In genomic region chrX:12241032-12241431, dm6 we compare ENCODE assay signal across 5 fruit fly cellular contexts.
TF ChIP-seq lines count a peak whose summit lies in the region.

No protein-coding gene starts in this region.

- TF ChIP-seq CTCF in whole organism, embryonic (GFP tag; optimal IDR thresholded peaks at IDR 0.05; lab: Kevin White, UChicago): no peak

TF ChIP-seq in whole organism, adult, 20 proteins besides CTCF, POLR2A, EP300 and RAD21:
- no peak for TF ChIP-seq CG1620 (GFP tag; optimal IDR thresholded peaks at IDR 0.05; lab: Kevin White, UChicago)
- TF ChIP-seq bab1 (GFP tag; optimal IDR thresholded peaks at IDR 0.05; lab: Kevin White, UChicago): peak; percentile 73

TF ChIP-seq in whole organism, embryonic, 481 proteins besides CTCF, POLR2A, EP300 and RAD21 (continues in another document):
- peak; percentile 62 for TF ChIP-seq unpg (GFP tag; optimal IDR thresholded peaks at IDR 0.05; lab: Kevin White, UChicago)
- 0 out of 2 replicates have a peak, but pooled peaks have one; percentile 8 for TF ChIP-seq Drgx (GFP tag; IDR thresholded peaks at IDR 0.05; lab: Robert Waterston, UW)
- TF ChIP-seq jumu (GFP tag; optimal IDR thresholded peaks at IDR 0.05; lab: Kevin White, UChicago): no peak
- TF ChIP-seq phol (tag; optimal IDR thresholded peaks at IDR 0.05; lab: Kevin White, UChicago): peak; percentile 58
- TF ChIP-seq CG31365 (tag; optimal IDR thresholded peaks at IDR 0.05; lab: Kevin White, UChicago): no peak
- peak; percentile 33 for TF ChIP-seq cwo (GFP tag; optimal IDR thresholded peaks at IDR 0.05; lab: Kevin White, UChicago)
- 0 out of 2 replicates have a peak, but pooled peaks have one; percentile 21 for TF ChIP-seq CG14014 (GFP tag; IDR thresholded peaks at IDR 0.05; lab: Robert Waterston, UW)
- TF ChIP-seq CG11093 (GFP tag; IDR thresholded peaks at IDR 0.05; lab: Robert Waterston, UW): 0 out of 3 replicates have a peak, but pooled peaks have one; percentile 18
- peak; percentile 43 for TF ChIP-seq caup (GFP tag; optimal IDR thresholded peaks at IDR 0.05; lab: Kevin White, UChicago; ENCODE audit: severe bottlenecking)
- peak; percentile 51 for TF ChIP-seq vvl (GFP tag; IDR thresholded peaks at IDR 0.05; lab: Robert Waterston, UW)
- TF ChIP-seq Xrp1 (GFP tag; IDR thresholded peaks at IDR 0.05; lab: Robert Waterston, UW): peak; percentile 50; the same call in 1 of the 2 replicates
- peak; percentile 20 for TF ChIP-seq tap (tag; optimal IDR thresholded peaks at IDR 0.05; lab: Kevin White, UChicago)
- TF ChIP-seq Meics (GFP tag; optimal IDR thresholded peaks at IDR 0.05; lab: Kevin White, UChicago): peak; percentile 44
- TF ChIP-seq tin (GFP tag; optimal IDR thresholded peaks at IDR 0.05; lab: Kevin White, UChicago): peak; percentile 19
- TF ChIP-seq Ptx1 (GFP tag; IDR thresholded peaks at IDR 0.05; lab: Robert Waterston, UW): peak; percentile 36; the same call in 1 of the 2 replicates
- peak; percentile 54 for TF ChIP-seq CG12769 (tag; optimal IDR thresholded peaks at IDR 0.05; lab: Kevin White, UChicago)
- peak; percentile 10 for TF ChIP-seq CG8924 (tag; optimal IDR thresholded peaks at IDR 0.05; lab: Kevin White, UChicago)
- peak; percentile 57; the same call in 1 of the 3 replicates for TF ChIP-seq zfh1 (GFP tag; IDR thresholded peaks at IDR 0.05; lab: Robert Waterston, UW)
- peak; percentile 58; the same call in 2 of the 3 replicates for TF ChIP-seq dysf (GFP tag; IDR thresholded peaks at IDR 0.05; lab: Robert Waterston, UW)
- TF ChIP-seq CG12071 (GFP tag; optimal IDR thresholded peaks at IDR 0.05; lab: Kevin White, UChicago): peak; percentile 53

TF ChIP-seq in whole organism, prepupa, 60 proteins besides CTCF, POLR2A, EP300 and RAD21 (continues in another document):
- TF ChIP-seq CG3032 (tag; optimal IDR thresholded peaks at IDR 0.05; lab: Kevin White, UChicago) (peak; percentile 23), cyc (GFP tag; optimal IDR thresholded peaks at IDR 0.05; lab: Kevin White, UChicago) (no peak), Smox (GFP tag; optimal IDR thresholded peaks at IDR 0.05; lab: Kevin White, UChicago) (no peak), esn (GFP tag; optimal IDR thresholded peaks at IDR 0.05; lab: Kevin White, UChicago) (peak; percentile 15), Hr39 (GFP tag; optimal IDR thresholded peaks at IDR 0.05; lab: Kevin White, UChicago) (no peak), CG8632 (GFP tag; optimal IDR thresholded peaks at IDR 0.05; lab: Kevin White, UChicago) (peak; percentile 17), Sox102F (GFP tag; optimal IDR thresholded peaks at IDR 0.05; lab: Kevin White, UChicago) (peak; percentile 11), OdsH (GFP tag; optimal IDR thresholded peaks at IDR 0.05; lab: Kevin White, UChicago) (peak; percentile 24), svp (GFP tag; lab: Kevin White, UChicago) (peak; percentile 64), CG4318 (GFP tag; optimal IDR thresholded peaks at IDR 0.05; lab: Kevin White, UChicago) (peak; percentile 4), CG34406 (GFP tag; optimal IDR thresholded peaks at IDR 0.05; lab: Kevin White, UChicago) (peak; percentile 7), fkh (GFP tag; optimal IDR thresholded peaks at IDR 0.05; lab: Kevin White, UChicago) (no peak), Lpt (GFP tag; optimal IDR thresholded peaks at IDR 0.05; lab: Kevin White, UChicago) (no peak), CG7368 (GFP tag; optimal IDR thresholded peaks at IDR 0.05; lab: Kevin White, UChicago) (no peak), CG10631 (GFP tag; optimal IDR thresholded peaks at IDR 0.05; lab: Kevin White, UChicago) (peak; percentile 55), CG11902 (GFP tag; optimal IDR thresholded peaks at IDR 0.05; lab: Kevin White, UChicago) (no peak), Eip75B (GFP tag; optimal IDR thresholded peaks at IDR 0.05; lab: Kevin White, UChicago) (peak; percentile 6), Eip78C (GFP tag; lab: Kevin White, UChicago) (peak; percentile 68), dsx (GFP tag; optimal IDR thresholded peaks at IDR 0.05; lab: Kevin White, UChicago; ENCODE audit: poor library complexity, severe bottlenecking) (no peak), CG8119 (GFP tag; IDR thresholded peaks at IDR 0.05; lab: Robert Waterston, UW) (peak; percentile 36; the same call in 1 of the 3 replicates), CG3919 (GFP tag; optimal IDR thresholded peaks at IDR 0.05; lab: Kevin White, UChicago) (peak; percentile 21), pdm3 (GFP tag; optimal IDR thresholded peaks at IDR 0.05; lab: Kevin White, UChicago) (no peak), salr (GFP tag; optimal IDR thresholded peaks at IDR 0.05; lab: Kevin White, UChicago) (no peak)

TF ChIP-seq in whole organism, pupa, 21 proteins besides CTCF, POLR2A, EP300 and RAD21:
- TF ChIP-seq CG8301 (tag; optimal IDR thresholded peaks at IDR 0.05; lab: Kevin White, UChicago) (peak; percentile 48), CG12605 (GFP tag; IDR thresholded peaks at IDR 0.05; lab: Robert Waterston, UW) (no peak), CG13204 (GFP tag; optimal IDR thresholded peaks at IDR 0.05; lab: Kevin White, UChicago) (no peak), CG17806 (tag; optimal IDR thresholded peaks at IDR 0.05; lab: Kevin White, UChicago) (peak; percentile 48), CG14655 (GFP tag; optimal IDR thresholded peaks at IDR 0.05; lab: Kevin White, UChicago) (peak; percentile 67), CG8159 (tag; optimal IDR thresholded peaks at IDR 0.05; lab: Kevin White, UChicago) (peak; percentile 34), Pif1A (GFP tag; optimal IDR thresholded peaks at IDR 0.05; lab: Kevin White, UChicago) (peak; percentile 27), rn (GFP tag; IDR thresholded peaks at IDR 0.05; lab: Robert Waterston, UW) (no peak), Pif1B (GFP tag; optimal IDR thresholded peaks at IDR 0.05; lab: Kevin White, UChicago) (peak; percentile 2), CG4496 (GFP tag; IDR thresholded peaks at IDR 0.05; lab: Robert Waterston, UW) (peak; percentile 39; the same call in 1 of the 3 replicates), D1 (tag; optimal IDR thresholded peaks at IDR 0.05; lab: Kevin White, UChicago) (no peak), CG32121 (GFP tag; IDR thresholded peaks at IDR 0.05; lab: Robert Waterston, UW) (no peak), CG10348 (GFP tag; IDR thresholded peaks at IDR 0.05; lab: Robert Waterston, UW) (no peak), CG15710 (tag; optimal IDR thresholded peaks at IDR 0.05; lab: Kevin White, UChicago) (peak; percentile 11), Snoo (tag; optimal IDR thresholded peaks at IDR 0.05; lab: Kevin White, UChicago) (no peak), EcR (GFP tag; optimal IDR thresholded peaks at IDR 0.05; lab: Kevin White, UChicago) (no peak), fd96Ca (GFP tag; IDR thresholded peaks at IDR 0.05; lab: Robert Waterston, UW) (peak; percentile 52; the same call in 1 of the 3 replicates), gl (tag; optimal IDR thresholded peaks at IDR 0.05; lab: Kevin White, UChicago) (no peak), Ets98B (GFP tag; IDR thresholded peaks at IDR 0.05; lab: Robert Waterston, UW) (peak; percentile 34; the same call in 1 of the 2 replicates), CG34367 (tag; optimal IDR thresholded peaks at IDR 0.05; lab: Kevin White, UChicago) (peak; percentile 16), CG9948 (tag; optimal IDR thresholded peaks at IDR 0.05; lab: Kevin White, UChicago) (peak; percentile 52)

TF ChIP-seq in whole organism, wandering third instar larva, 38 proteins besides CTCF, POLR2A, EP300 and RAD21:
- TF ChIP-seq Sp1 (GFP tag; optimal IDR thresholded peaks at IDR 0.05; lab: Kevin White, UChicago) (no peak), Hr78 (GFP tag; optimal IDR thresholded peaks at IDR 0.05; lab: Kevin White, UChicago) (no peak), CrebA (GFP tag; optimal IDR thresholded peaks at IDR 0.05; lab: Kevin White, UChicago; ENCODE audit: borderline replicate concordance) (no peak), Abd-B (GFP tag; optimal IDR thresholded peaks at IDR 0.05; lab: Kevin White, UChicago) (no peak), fru (GFP tag; optimal IDR thresholded peaks at IDR 0.05; lab: Kevin White, UChicago) (peak; percentile 8), Jra (GFP tag; optimal IDR thresholded peaks at IDR 0.05; lab: Kevin White, UChicago) (no peak), sage (GFP tag; optimal IDR thresholded peaks at IDR 0.05; lab: Kevin White, UChicago) (no peak)
